Fruit fly (Drosophila melanogaster): ENCODE results near the gene Lectin-galC1.

Gene Lectin-galC1

DNA sequence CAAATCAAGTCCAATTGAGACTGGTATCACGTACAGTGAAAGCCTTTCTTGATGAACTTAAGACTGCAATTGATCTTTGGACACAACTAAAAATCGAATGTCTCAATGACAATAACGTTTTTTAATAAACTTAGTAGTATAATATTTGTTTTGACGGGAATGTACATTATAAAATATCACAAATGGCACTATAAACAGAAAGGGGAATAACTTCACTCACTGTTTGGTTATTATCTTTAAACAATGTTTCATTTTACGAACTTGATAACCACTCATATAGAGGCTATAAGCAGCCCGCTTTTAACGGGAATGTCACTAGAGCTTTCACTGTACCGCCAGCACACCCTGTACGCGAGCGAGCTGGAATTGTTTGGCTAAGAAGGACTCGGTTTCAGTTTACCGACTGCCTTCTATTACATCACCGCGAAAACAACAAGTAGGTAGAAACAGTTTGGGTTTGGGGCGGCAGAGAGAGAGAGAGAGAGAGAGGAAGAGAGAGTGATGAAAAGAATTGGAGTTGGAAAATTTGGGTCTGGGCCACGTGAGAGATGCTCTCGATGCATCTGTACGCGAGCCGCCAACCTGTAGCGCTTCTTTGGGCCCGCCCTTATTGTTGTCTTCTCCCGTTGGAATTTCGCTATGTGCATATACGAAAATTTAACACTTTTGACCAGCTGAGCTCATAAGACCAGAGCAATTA, 19.5 kb upstream of the Lectin-galC1 start (continued):
- no peak for TF ChIP-seq pzg (GFP tag; optimal IDR thresholded peaks at IDR 0.05)
- TF ChIP-seq CG2202 (tag; optimal IDR thresholded peaks at IDR 0.05): no peak
- TF ChIP-seq Meics (GFP tag; optimal IDR thresholded peaks at IDR 0.05): peak; percentile 49
- TF ChIP-seq Bgb (GFP tag; IDR thresholded peaks at IDR 0.05; ENCODE audit: partially characterized antibody): no peak
- no peak for TF ChIP-seq CG2875 (GFP tag; optimal IDR thresholded peaks at IDR 0.05)
- no peak for TF ChIP-seq CG1024 (GFP tag; IDR thresholded peaks at IDR 0.05)
- no peak for TF ChIP-seq CG11398 (GFP tag; optimal IDR thresholded peaks at IDR 0.05)
- no peak for TF ChIP-seq CG10565 (GFP tag; optimal IDR thresholded peaks at IDR 0.05)
- no peak for TF ChIP-seq Ssrp (tag; optimal IDR thresholded peaks at IDR 0.05)
- peak; percentile 27 for TF ChIP-seq Fer1 (GFP tag; optimal IDR thresholded peaks at IDR 0.05)
- TF ChIP-seq CG11504 (tag; optimal IDR thresholded peaks at IDR 0.05): peak; percentile 64
- TF ChIP-seq mld (GFP tag; IDR thresholded peaks at IDR 0.05; ENCODE audit: partially characterized antibody): no peak
- peak; percentile 21 for TF ChIP-seq Chrac-16 (GFP tag; optimal IDR thresholded peaks at IDR 0.05)
- TF ChIP-seq slbo (GFP tag; IDR thresholded peaks at IDR 0.05): peak; percentile 39
- TF ChIP-seq CG2678 (tag; optimal IDR thresholded peaks at IDR 0.05): peak; percentile 64
- TF ChIP-seq CG13624 (GFP tag; optimal IDR thresholded peaks at IDR 0.05): no peak
- TF ChIP-seq row (GFP tag; IDR thresholded peaks at IDR 0.05): peak; percentile 52; the same call in 2 of the 3 replicates
- TF ChIP-seq lola (GFP tag; optimal IDR thresholded peaks at IDR 0.05): no peak
- peak; percentile 78 to 81 for TF ChIP-seq Trl (optimal IDR thresholded peaks at IDR 0.05)
- TF ChIP-seq Trl (GFP tag; optimal IDR thresholded peaks at IDR 0.05): no peak
- no peak for TF ChIP-seq Atf6 (GFP tag; IDR thresholded peaks at IDR 0.05)
- TF ChIP-seq sd (tag; optimal IDR thresholded peaks at IDR 0.05): peak; percentile 25
- TF ChIP-seq CG34376 (GFP tag; optimal IDR thresholded peaks at IDR 0.05): no peak
- peak; percentile 5 for TF ChIP-seq bcd (GFP tag; optimal IDR thresholded peaks at IDR 0.05)
- no peak for TF ChIP-seq Tbp (GFP tag; optimal IDR thresholded peaks at IDR 0.05)
- TF ChIP-seq CoRest (tag; optimal IDR thresholded peaks at IDR 0.05): peak; percentile 37
- TF ChIP-seq trem (tag; optimal IDR thresholded peaks at IDR 0.05): no peak
- peak in 1 of 2 experiments; percentile 78 for TF ChIP-seq Pdp1 (GFP tag; optimal IDR thresholded peaks at IDR 0.05)
- no peak for TF ChIP-seq Mes4 (GFP tag; optimal IDR thresholded peaks at IDR 0.05)
- peak; percentile 6 for TF ChIP-seq tap (tag; optimal IDR thresholded peaks at IDR 0.05)
- no peak for TF ChIP-seq Nf-YB (GFP tag; optimal IDR thresholded peaks at IDR 0.05)
- TF ChIP-seq pho (GFP tag; optimal IDR thresholded peaks at IDR 0.05): peak; percentile 20
- TF ChIP-seq CG1233 (GFP tag; optimal IDR thresholded peaks at IDR 0.05): no peak
- TF ChIP-seq tgo (GFP tag; IDR thresholded peaks at IDR 0.05): no peak
- TF ChIP-seq Deaf1 (tag; optimal IDR thresholded peaks at IDR 0.05): peak; percentile 17
- peak; percentile 11 for TF ChIP-seq CG12769 (tag; optimal IDR thresholded peaks at IDR 0.05)
- no peak for TF ChIP-seq CG11696 (GFP tag; IDR thresholded peaks at IDR 0.05)
- no peak for TF ChIP-seq CG18011 (GFP tag; optimal IDR thresholded peaks at IDR 0.05)
- TF ChIP-seq grau (tag; optimal IDR thresholded peaks at IDR 0.05): peak; percentile 83
- no peak for TF ChIP-seq E2f2 (GFP tag; IDR thresholded peaks at IDR 0.05)
- peak; percentile 37 for TF ChIP-seq CG30403 (GFP tag; optimal IDR thresholded peaks at IDR 0.05)
- no peak for TF ChIP-seq unc-4 (GFP tag; IDR thresholded peaks at IDR 0.05; ENCODE audit: partially characterized antibody)
- TF ChIP-seq Dfd (GFP tag; optimal IDR thresholded peaks at IDR 0.05): no peak
- TF ChIP-seq CG8388 (GFP tag; optimal IDR thresholded peaks at IDR 0.05): peak; percentile 12
- no peak for TF ChIP-seq CG13894 (tag; optimal IDR thresholded peaks at IDR 0.05)
- no peak for TF ChIP-seq CG3163 (GFP tag; optimal IDR thresholded peaks at IDR 0.05)
- no peak for TF ChIP-seq CG30020 (tag; optimal IDR thresholded peaks at IDR 0.05)
- no peak for TF ChIP-seq Vsx1 (GFP tag; optimal IDR thresholded peaks at IDR 0.05)
- peak; percentile 8 for TF ChIP-seq chn (GFP tag; optimal IDR thresholded peaks at IDR 0.05)

Measured in whole organism, embryonic.